Worm (Caenorhabditis elegans) whole organism, L4 larva: ENCODE results near the gene clec-24.

Experiments
- dve-1 ChIP-seq: sonication (generic microtip); optimal IDR thresholded peaks from 2 replicates; lab custom pipeline; 2017; ENCODE audit warnings: antibody characterized with exemption, mild to moderate bottlenecking, missing genetic modification characterization, missing compliant biosample characterization; ENCODE audit not compliant: insufficient read depth
- mdl-1 ChIP-seq, 2 experiments: fragments of 150-350 bp in 1 of 2; sonication (generic microtip) in 1 of 2; optimal IDR thresholded peaks; 2 replicates each; lab custom pipeline; 2014 to 2017; ENCODE audit warnings: missing biosample characterization in 2 of 2, missing genetic modification characterization in 2 of 2
- nhr-76 ChIP-seq: fragments of 150-350 bp; optimal IDR thresholded peaks from 2 replicates; lab custom pipeline; 2014; ENCODE audit warnings: missing biosample characterization, missing genetic modification characterization
- sdz-12 ChIP-seq: fragments of 200-800 bp; sonication (Bioruptor generic); optimal IDR thresholded peaks from 2 replicates; lab custom pipeline; 2018; ENCODE audit warnings: mild to moderate bottlenecking, missing genetic modification characterization, missing compliant biosample characterization

- no peak for TF ChIP-seq mdl-1 (tag; optimal IDR thresholded peaks at IDR 0.05; lab: Kevin White, UChicago)
- TF ChIP-seq sdz-12: no peak
- TF ChIP-seq dve-1 (tag; lab: Kevin White, UChicago): no peak
- no peak for TF ChIP-seq nhr-76 (tag; lab: Kevin White, UChicago)
These were observed 40.9 kb downstream of the clec-24 start, which contains the start of gene srd-68 for ce11 chrV:16902726-16903125.
